Comparison of ENCODE assay signal across 2 worm cellular contexts in genomic region chrII:13117135-13117534, ce11.
TF ChIP-seq lines count a peak whose summit lies in the region.

TSS of gene gfm-1 (plus strand) at chrII:13117483.

TF ChIP-seq in whole organism, L4 larva, 104 proteins besides CTCF, POLR2A, EP300 and RAD21 (continued from another document and continues in another):
- TF ChIP-seq T20F7.1 (GFP tag; optimal IDR thresholded peaks at IDR 0.05; lab: Kevin White, UChicago) (no peak), lsy-2 (tag; optimal IDR thresholded peaks at IDR 0.05; lab: Kevin White, UChicago) (peak in 1 of 2 experiments; percentile 78), nhr-41 (GFP tag; IDR thresholded peaks at IDR 0.05; lab: Robert Waterston, UW) (no peak), R02D3.7 (tag; optimal IDR thresholded peaks at IDR 0.05; lab: Kevin White, UChicago) (no peak), lir-3 (tag; optimal IDR thresholded peaks at IDR 0.05; lab: Kevin White, UChicago) (no peak), F10B5.3 (tag; optimal IDR thresholded peaks at IDR 0.05; lab: Kevin White, UChicago) (no peak), mes-2 (tag; optimal IDR thresholded peaks at IDR 0.05; lab: Kevin White, UChicago; ENCODE audit: poor library complexity, severe bottlenecking) (peak; percentile 99), tag-97 (GFP tag; IDR thresholded peaks at IDR 0.05; lab: Robert Waterston, UW) (no peak), attf-4 (tag; optimal IDR thresholded peaks at IDR 0.05; lab: Kevin White, UChicago) (no peak), hif-1 (tag; optimal IDR thresholded peaks at IDR 0.05; lab: Kevin White, UChicago) (peak in 1 of 2 experiments; percentile 82), zip-11 (GFP tag; IDR thresholded peaks at IDR 0.05; lab: Robert Waterston, UW) (no peak), nhr-28 (tag; optimal IDR thresholded peaks at IDR 0.05; lab: Kevin White, UChicago) (no peak), arid-1 (GFP tag; conservative IDR thresholded peaks at IDR 0.05; lab: Robert Waterston, UW) (no peak), daf-16 (GFP tag; optimal IDR thresholded peaks at IDR 0.05; lab: Kevin White, UChicago) (peak; percentile 22 to 60), daf-16 (tag; optimal IDR thresholded peaks at IDR 0.05; lab: Kevin White, UChicago) (peak; percentile 68), hlh-30 (tag; optimal IDR thresholded peaks at IDR 0.05; lab: Kevin White, UChicago; ENCODE audit: insufficient read depth) (no peak), Y48G9A.11 (GFP tag; IDR thresholded peaks at IDR 0.05; lab: Robert Waterston, UW) (peak; percentile 54), ceh-32 (tag; optimal IDR thresholded peaks at IDR 0.05; lab: Kevin White, UChicago; ENCODE audit: poor library complexity) (no peak), D1046.2 (GFP tag; IDR thresholded peaks at IDR 0.05; lab: Robert Waterston, UW) (no peak), unc-130 (GFP tag; optimal IDR thresholded peaks at IDR 0.05; lab: Kevin White, UChicago) (peak; percentile 81), pqm-1 (tag; optimal IDR thresholded peaks at IDR 0.05; lab: Kevin White, UChicago) (no peak), madf-9 (GFP tag; conservative IDR thresholded peaks at IDR 0.05; lab: Robert Waterston, UW) (no peak; the same call in 1 of the 2 replicates), skn-1 (tag; optimal IDR thresholded peaks at IDR 0.05; lab: Kevin White, UChicago) (no peak), ceh-44 (GFP tag; IDR thresholded peaks at IDR 0.05; lab: Robert Waterston, UW) (no peak), F37D6.2 (tag; optimal IDR thresholded peaks at IDR 0.05; lab: Kevin White, UChicago) (peak; percentile 8), unc-39 (tag; optimal IDR thresholded peaks at IDR 0.05; lab: Kevin White, UChicago) (no peak), pha-4 (GFP tag; IDR thresholded peaks at IDR 0.05; lab: Robert Waterston, UW) (no peak), pha-4 (tag; optimal IDR thresholded peaks at IDR 0.05; lab: Kevin White, UChicago) (no peak), F44E2.7 (GFP tag; IDR thresholded peaks at IDR 0.05; lab: Robert Waterston, UW) (no peak), nhr-111 (GFP tag; optimal IDR thresholded peaks at IDR 0.05; lab: Kevin White, UChicago) (no peak), ztf-7 (tag; optimal IDR thresholded peaks at IDR 0.05; lab: Kevin White, UChicago) (no peak), snpc-4 (tag; optimal IDR thresholded peaks at IDR 0.05; lab: Kevin White, UChicago) (no peak), snpc-1.2 (GFP tag; IDR thresholded peaks at IDR 0.05; lab: Robert Waterston, UW) (no peak), php-3 (GFP tag; IDR thresholded peaks at IDR 0.05; lab: Robert Waterston, UW) (no peak), daf-8 (GFP tag; IDR thresholded peaks at IDR 0.05; lab: Robert Waterston, UW) (no peak), ceh-28 (tag; optimal IDR thresholded peaks at IDR 0.05; lab: Kevin White, UChicago) (no peak), nhr-42 (GFP tag; IDR thresholded peaks at IDR 0.05; lab: Robert Waterston, UW) (no peak), aly-2 (tag; optimal IDR thresholded peaks at IDR 0.05; lab: Kevin White, UChicago) (no peak), mxl-2 (GFP tag; conservative IDR thresholded peaks at IDR 0.05; lab: Robert Waterston, UW) (no peak), egl-27 (tag; optimal IDR thresholded peaks at IDR 0.05; lab: Kevin White, UChicago) (no peak), F26F4.8 (GFP tag; conservative IDR thresholded peaks at IDR 0.05; lab: Robert Waterston, UW) (no peak), mdl-1 (tag; optimal IDR thresholded peaks at IDR 0.05; lab: Kevin White, UChicago) (no peak), saeg-2 (GFP tag; IDR thresholded peaks at IDR 0.05; lab: Robert Waterston, UW) (no peak), lim-7 (GFP tag; IDR thresholded peaks at IDR 0.05; lab: Robert Waterston, UW) (no peak), ceh-62 (tag; optimal IDR thresholded peaks at IDR 0.05; lab: Kevin White, UChicago) (no peak), vab-7 (GFP tag; IDR thresholded peaks at IDR 0.05; lab: Robert Waterston, UW) (no peak), ZK337.2 (GFP tag; IDR thresholded peaks at IDR 0.05; lab: Robert Waterston, UW) (peak; percentile 76; the same call in 1 of the 2 replicates), dve-1 (tag; optimal IDR thresholded peaks at IDR 0.05; lab: Kevin White, UChicago; ENCODE audit: insufficient read depth) (no peak), nhr-76 (tag; optimal IDR thresholded peaks at IDR 0.05; lab: Kevin White, UChicago) (no peak), ceh-20 (GFP tag; IDR thresholded peaks at IDR 0.05; lab: Robert Waterston, UW) (no peak), nhr-237 (tag; optimal IDR thresholded peaks at IDR 0.05; lab: Kevin White, UChicago) (no peak), gei-8 (GFP tag; optimal IDR thresholded peaks at IDR 0.05; lab: Kevin White, UChicago) (no peak), spr-3 (GFP tag; optimal IDR thresholded peaks at IDR 0.05; lab: Kevin White, UChicago) (no peak), nhr-10 (tag; optimal IDR thresholded peaks at IDR 0.05; lab: Kevin White, UChicago) (no peak), hmg-1.1 (GFP tag; IDR thresholded peaks at IDR 0.05; lab: Robert Waterston, UW) (no peak), ceh-82 (tag; optimal IDR thresholded peaks at IDR 0.05; lab: Kevin White, UChicago) (no peak), zfp-2 (tag; optimal IDR thresholded peaks at IDR 0.05; lab: Kevin White, UChicago) (no peak), nhr-11 (tag; optimal IDR thresholded peaks at IDR 0.05; lab: Kevin White, UChicago) (no peak), Y105C5A.15 (GFP tag; IDR thresholded peaks at IDR 0.05; lab: Robert Waterston, UW) (no peak), dmd-8 (GFP tag; IDR thresholded peaks at IDR 0.05; lab: Robert Waterston, UW) (no peak), nhr-48 (tag; optimal IDR thresholded peaks at IDR 0.05; lab: Kevin White, UChicago) (no peak), hlh-11 (tag; optimal IDR thresholded peaks at IDR 0.05; lab: Kevin White, UChicago) (no peak), daf-12 (tag; optimal IDR thresholded peaks at IDR 0.05; lab: Kevin White, UChicago) (no peak), lin-39 (tag; optimal IDR thresholded peaks at IDR 0.05; lab: Kevin White, UChicago) (no peak), nhr-77 (tag; optimal IDR thresholded peaks at IDR 0.05; lab: Kevin White, UChicago) (no peak), duxl-1 (tag; optimal IDR thresholded peaks at IDR 0.05; lab: Kevin White, UChicago; ENCODE audit: poor library complexity) (peak; percentile 63), egl-43 (GFP tag; IDR thresholded peaks at IDR 0.05; lab: Robert Waterston, UW) (no peak), ctbp-1 (GFP tag; IDR thresholded peaks at IDR 0.05; lab: Robert Waterston, UW) (no peak), dmd-6 (GFP tag; IDR thresholded peaks at IDR 0.05; lab: Robert Waterston, UW) (peak; percentile 62)

TF ChIP-seq in whole organism, late embryonic, 69 proteins besides CTCF, POLR2A, EP300 and RAD21 (continued from another document):
- TF ChIP-seq hlh-6 (tag; optimal IDR thresholded peaks at IDR 0.05; lab: Kevin White, UChicago) (no peak), ceh-19 (GFP tag; optimal IDR thresholded peaks at IDR 0.05; lab: Kevin White, UChicago) (no peak), pag-3 (tag; optimal IDR thresholded peaks at IDR 0.05; lab: Kevin White, UChicago; ENCODE audit: borderline replicate concordance) (no peak), unc-3 (GFP tag; conservative IDR thresholded peaks at IDR 0.05; lab: Robert Waterston, UW) (no peak), unc-3 (tag; optimal IDR thresholded peaks at IDR 0.05; lab: Kevin White, UChicago) (no peak), lin-11 (tag; optimal IDR thresholded peaks at IDR 0.05; lab: Kevin White, UChicago) (no peak), ceh-30 (tag; optimal IDR thresholded peaks at IDR 0.05; lab: Kevin White, UChicago) (no peak), madf-2 (tag; optimal IDR thresholded peaks at IDR 0.05; lab: Kevin White, UChicago) (no peak), lim-6 (tag; optimal IDR thresholded peaks at IDR 0.05; lab: Kevin White, UChicago) (peak; percentile 13), fax-1 (tag; optimal IDR thresholded peaks at IDR 0.05; lab: Kevin White, UChicago) (peak; percentile 53), dve-1 (tag; optimal IDR thresholded peaks at IDR 0.05; lab: Kevin White, UChicago) (no peak), rnt-1 (tag; optimal IDR thresholded peaks at IDR 0.05; lab: Kevin White, UChicago) (peak; percentile 26), ceh-9 (tag; optimal IDR thresholded peaks at IDR 0.05; lab: Kevin White, UChicago) (no peak), hlh-30 (tag; optimal IDR thresholded peaks at IDR 0.05; lab: Kevin White, UChicago; ENCODE audit: insufficient read depth) (no peak), pha-4 (tag; optimal IDR thresholded peaks at IDR 0.05; lab: Kevin White, UChicago) (no peak), sdc-2 (tag; optimal IDR thresholded peaks at IDR 0.05; lab: Kevin White, UChicago) (peak; percentile 29), pqm-1 (tag; optimal IDR thresholded peaks at IDR 0.05; lab: Kevin White, UChicago) (no peak), ztf-16 (tag; optimal IDR thresholded peaks at IDR 0.05; lab: Kevin White, UChicago) (no peak), gmeb-2 (tag; optimal IDR thresholded peaks at IDR 0.05; lab: Kevin White, UChicago) (no peak), tbx-2 (tag; optimal IDR thresholded peaks at IDR 0.05; lab: Kevin White, UChicago) (peak; percentile 85), ceh-34 (tag; optimal IDR thresholded peaks at IDR 0.05; lab: Kevin White, UChicago) (peak; percentile 14), zip-5 (tag; optimal IDR thresholded peaks at IDR 0.05; lab: Kevin White, UChicago) (peak; percentile 86), ceh-14 (tag; optimal IDR thresholded peaks at IDR 0.05; lab: Kevin White, UChicago) (peak; percentile 41), ceh-6 (GFP tag; optimal IDR thresholded peaks at IDR 0.05; lab: Kevin White, UChicago) (no peak), C08G9.2 (tag; optimal IDR thresholded peaks at IDR 0.05; lab: Kevin White, UChicago) (peak; percentile 84), che-1 (tag; optimal IDR thresholded peaks at IDR 0.05; lab: Kevin White, UChicago) (no peak), elt-2 (tag; optimal IDR thresholded peaks at IDR 0.05; lab: Kevin White, UChicago) (peak; percentile 63), ceh-2 (tag; optimal IDR thresholded peaks at IDR 0.05; lab: Kevin White, UChicago) (peak; percentile 84), hlh-8 (tag; optimal IDR thresholded peaks at IDR 0.05; lab: Kevin White, UChicago) (peak; percentile 81), npax-4 (tag; optimal IDR thresholded peaks at IDR 0.05; lab: Kevin White, UChicago) (no peak), odd-2 (tag; optimal IDR thresholded peaks at IDR 0.05; lab: Kevin White, UChicago) (no peak)
